Worm (Caenorhabditis elegans): Measurements from ENCODE around the gene Y32G9A.3.

DNA sequence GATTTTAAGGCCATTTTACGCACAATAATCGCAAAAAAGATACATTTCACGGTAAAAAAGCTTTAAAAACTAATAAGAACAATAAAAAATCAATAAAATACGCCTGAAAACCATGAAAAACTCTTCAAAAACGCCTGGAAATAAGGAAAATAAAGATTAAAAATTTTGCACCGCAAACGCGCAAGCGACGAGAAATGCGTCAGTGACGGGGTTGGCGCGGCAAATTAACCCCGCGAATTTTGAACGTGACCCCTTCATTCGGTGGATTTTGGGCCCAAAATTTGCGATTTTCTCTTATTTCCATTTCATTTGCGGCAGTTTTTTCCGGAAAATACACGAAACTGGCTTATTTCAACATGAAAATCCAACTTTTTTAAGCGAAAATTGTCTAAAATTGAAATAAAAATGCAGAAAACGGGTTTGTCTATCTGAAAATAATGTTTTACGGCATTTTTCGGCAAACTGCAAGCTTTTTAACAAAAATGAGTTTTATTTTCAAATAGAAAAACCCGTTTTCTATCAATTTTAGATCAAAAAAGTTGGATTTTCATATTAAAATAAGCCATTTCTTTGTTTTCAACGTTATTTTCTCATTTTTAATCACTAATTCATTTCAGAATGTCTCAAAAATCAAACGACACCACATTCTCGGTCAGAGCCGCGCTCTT, 42.5 kb upstream of the Y32G9A.3 start, which contains the start of gene knl-3:
- TF ChIP-seq unc-39 (tag; optimal IDR thresholded peaks at IDR 0.05): no peak
- no peak for TF ChIP-seq daf-12 (tag; optimal IDR thresholded peaks at IDR 0.05)
- TF ChIP-seq fos-1 (tag; optimal IDR thresholded peaks at IDR 0.05): no peak
- no peak for TF ChIP-seq nhr-12 (tag; optimal IDR thresholded peaks at IDR 0.05)

Data from whole organism, L3 larva.